Fruit fly (Drosophila melanogaster) whole organism, prepupa: ENCODE data around the gene CG13282.

Experiments used
- Blimp-1 ChIP-seq: fragments of 200-800 bp; sonication (Bioruptor generic); optimal IDR thresholded peaks from 3 replicates; lab custom pipeline; 2017; ENCODE audit warnings: missing biosample characterization, missing genetic modification characterization, mild to moderate bottlenecking, moderate library complexity, missing genetic modification reagents
- CG10631 ChIP-seq: fragments of 200-800 bp; sonication (Bioruptor generic); optimal IDR thresholded peaks from 2 replicates; lab custom pipeline; 2016; ENCODE audit warnings: missing biosample characterization, missing genetic modification characterization
- CG10669 ChIP-seq: fragments of 200-800 bp; sonication (Bioruptor generic); optimal IDR thresholded peaks from 3 replicates; lab custom pipeline; 2018; ENCODE audit warnings: missing biosample characterization, mild to moderate bottlenecking, missing genetic modification characterization, moderate library complexity
- CG11902 ChIP-seq: fragments of 200-800 bp; sonication (Bioruptor generic); optimal IDR thresholded peaks from 3 replicates; lab custom pipeline; 2016; ENCODE audit warnings: missing biosample characterization, missing genetic modification characterization
- CG15336 ChIP-seq: fragments of 200-800 bp; sonication (Bioruptor generic); IDR thresholded peaks from 2 replicates; pipeline ENCODE4 v1.3.6; 2022; ENCODE audit warnings: missing biosample characterization, missing genetic modification characterization
- CG1621 ChIP-seq: fragments of 200-800 bp; sonication (Bioruptor generic); optimal IDR thresholded peaks from 3 replicates; lab custom pipeline; 2018; ENCODE audit warnings: missing biosample characterization, mild to moderate bottlenecking, missing genetic modification characterization
- CG16779 ChIP-seq: fragments of 200-800 bp; sonication (Bioruptor generic); optimal IDR thresholded peaks from 3 replicates; lab custom pipeline; 2017; ENCODE audit warnings: missing biosample characterization, mild to moderate bottlenecking, missing genetic modification characterization
- CG3032 ChIP-seq: fragments of 200-800 bp; optimal IDR thresholded peaks from 2 replicates; lab custom pipeline; 2019; ENCODE audit warnings: missing biosample characterization, mild to moderate bottlenecking, missing genetic modification characterization, moderate library complexity
- CG31627 ChIP-seq: fragments of 200-800 bp; sonication (Bioruptor generic); optimal IDR thresholded peaks from 3 replicates; lab custom pipeline; 2016; ENCODE audit warnings: missing biosample characterization, missing genetic modification characterization
- CG32006 ChIP-seq: fragments of 200-800 bp; sonication (Bioruptor generic); optimal IDR thresholded peaks from 3 replicates; lab custom pipeline; 2017; ENCODE audit warnings: missing biosample characterization, mild to moderate bottlenecking, missing genetic modification characterization
- CG3919 ChIP-seq: fragments of 200-800 bp; sonication (Bioruptor generic); optimal IDR thresholded peaks from 3 replicates; lab custom pipeline; 2016; ENCODE audit warnings: missing biosample characterization, missing genetic modification characterization
- CG4318 ChIP-seq: fragments of 200-800 bp; sonication (Bioruptor generic); optimal IDR thresholded peaks from 3 replicates; lab custom pipeline; 2017; ENCODE audit warnings: missing biosample characterization, mild to moderate bottlenecking, missing genetic modification characterization
- CG6276 ChIP-seq: fragments of 200-800 bp; sonication (Bioruptor generic); optimal IDR thresholded peaks from 2 replicates; lab custom pipeline; 2017; ENCODE audit warnings: missing biosample characterization, mild to moderate bottlenecking, missing genetic modification characterization
- CG6792 ChIP-seq: fragments of 200-800 bp; sonication (Bioruptor generic); optimal IDR thresholded peaks from 3 replicates; lab custom pipeline; 2016; ENCODE audit warnings: missing biosample characterization, missing genetic modification characterization
- CG6854 ChIP-seq: fragments of 200-800 bp; sonication (Bioruptor generic); optimal IDR thresholded peaks from 2 replicates; lab custom pipeline; 2017; ENCODE audit warnings: missing biosample characterization, mild to moderate bottlenecking, missing genetic modification characterization
- CG7368 ChIP-seq: fragments of 200-800 bp; sonication (Bioruptor generic); optimal IDR thresholded peaks from 3 replicates; lab custom pipeline; 2016; ENCODE audit warnings: missing biosample characterization, missing genetic modification characterization
- CG8119 ChIP-seq: fragments of 200-800 bp; sonication (Bioruptor generic); IDR thresholded peaks from 3 replicates; pipeline ENCODE4 v1.3.6; 2022; ENCODE audit warnings: missing biosample characterization, missing genetic modification characterization
- CG8319 ChIP-seq: fragments of 200-800 bp; sonication (Bioruptor generic); optimal IDR thresholded peaks from 3 replicates; lab custom pipeline; 2016; ENCODE audit warnings: missing biosample characterization, missing genetic modification characterization
- CG9139 ChIP-seq: fragments of 200-800 bp; sonication (Bioruptor generic); optimal IDR thresholded peaks from 3 replicates; lab custom pipeline; 2017; ENCODE audit warnings: missing biosample characterization, mild to moderate bottlenecking, missing genetic modification characterization
- Eip78C ChIP-seq: fragments of 200-800 bp; sonication (Bioruptor generic); peaks from one replicate; lab custom pipeline; 2016; ENCODE audit warnings: missing biosample characterization, missing genetic modification characterization
- Ets21C ChIP-seq: fragments of 200-800 bp; sonication (Bioruptor generic); optimal IDR thresholded peaks from 3 replicates; lab custom pipeline; 2016; ENCODE audit warnings: missing biosample characterization, missing genetic modification characterization
- Gug ChIP-seq: fragments of 200-800 bp; sonication (Bioruptor generic); IDR thresholded peaks from 2 replicates; pipeline ENCODE4 v1.3.6; 2022; ENCODE audit warnings: missing biosample characterization, missing genetic modification characterization
- Hr4 ChIP-seq: fragments of 200-800 bp; sonication (Bioruptor generic); optimal IDR thresholded peaks from 3 replicates; lab custom pipeline; 2016; ENCODE audit warnings: missing biosample characterization, missing genetic modification characterization
- Met ChIP-seq: fragments of 200-800 bp; sonication (Bioruptor generic); optimal IDR thresholded peaks from 3 replicates; lab custom pipeline; 2016; ENCODE audit warnings: missing biosample characterization, missing genetic modification characterization
- OdsH ChIP-seq: fragments of 200-800 bp; sonication (Bioruptor generic); optimal IDR thresholded peaks from 3 replicates; lab custom pipeline; 2016; ENCODE audit warnings: missing biosample characterization, missing genetic modification characterization
- Smox ChIP-seq: fragments of 200-800 bp; sonication (Bioruptor generic); optimal IDR thresholded peaks from 3 replicates; lab custom pipeline; 2016; ENCODE audit warnings: missing biosample characterization, missing genetic modification characterization
- Sox102F ChIP-seq: fragments of 200-800 bp; sonication (Bioruptor generic); optimal IDR thresholded peaks from 2 replicates; lab custom pipeline; 2016; ENCODE audit warnings: missing biosample characterization, mild to moderate bottlenecking, missing genetic modification characterization
- Sox15 ChIP-seq: fragments of 200-800 bp; sonication (Bioruptor generic); optimal IDR thresholded peaks from 3 replicates; lab custom pipeline; 2016; ENCODE audit warnings: missing biosample characterization, missing genetic modification characterization
- achi ChIP-seq: fragments of 200-800 bp; sonication (Bioruptor generic); optimal IDR thresholded peaks from 3 replicates; lab custom pipeline; 2016; ENCODE audit warnings: missing biosample characterization, missing genetic modification characterization
- acj6 ChIP-seq: fragments of 200-800 bp; sonication (Bioruptor generic); optimal IDR thresholded peaks from 3 replicates; lab custom pipeline; 2016; ENCODE audit warnings: missing biosample characterization, missing genetic modification characterization
- cyc ChIP-seq: fragments of 200-800 bp; sonication (Bioruptor generic); optimal IDR thresholded peaks from 3 replicates; lab custom pipeline; 2016; ENCODE audit warnings: missing biosample characterization, missing genetic modification characterization
- dac ChIP-seq: fragments of 200-800 bp; sonication (Bioruptor generic); optimal IDR thresholded peaks from 2 replicates; lab custom pipeline; 2017; ENCODE audit warnings: missing biosample characterization, mild to moderate bottlenecking, missing genetic modification characterization
- dsx ChIP-seq: fragments of 200-800 bp; optimal IDR thresholded peaks from 3 replicates; lab custom pipeline; 2019; ENCODE audit warnings: missing biosample characterization, mild to moderate bottlenecking, missing genetic modification characterization, moderate library complexity; ENCODE audit not compliant: poor library complexity, severe bottlenecking
- eg ChIP-seq: fragments of 200-800 bp; sonication (Bioruptor generic); IDR thresholded peaks from 3 replicates; pipeline ENCODE4 v1.3.6; 2022; ENCODE audit warnings: missing biosample characterization, missing genetic modification characterization
- esn ChIP-seq: fragments of 200-800 bp; sonication (Bioruptor generic); optimal IDR thresholded peaks from 2 replicates; lab custom pipeline; 2016; ENCODE audit warnings: missing biosample characterization, mild to moderate bottlenecking, missing genetic modification characterization, moderate library complexity
- fd59A ChIP-seq: fragments of 200-800 bp; sonication (Bioruptor generic); optimal IDR thresholded peaks from 2 replicates; lab custom pipeline; 2017; ENCODE audit warnings: missing biosample characterization, mild to moderate bottlenecking, missing genetic modification characterization, missing genetic modification reagents
- lz ChIP-seq: fragments of 200-800 bp; sonication (Bioruptor generic); optimal IDR thresholded peaks from 3 replicates; lab custom pipeline; 2016; ENCODE audit warnings: missing biosample characterization, missing genetic modification characterization
- net ChIP-seq: fragments of 200-800 bp; sonication (Bioruptor generic); optimal IDR thresholded peaks from 3 replicates; lab custom pipeline; 2016; ENCODE audit warnings: missing biosample characterization, missing genetic modification characterization
- pdm3 ChIP-seq: fragments of 200-800 bp; sonication (Bioruptor generic); optimal IDR thresholded peaks from 3 replicates; lab custom pipeline; 2016; ENCODE audit warnings: missing biosample characterization, missing genetic modification characterization
- salr ChIP-seq, 2 experiments: fragments of 200-800 bp; sonication (Bioruptor generic); optimal IDR thresholded peaks; 3 replicates each; lab custom pipeline; 2016 to 2018; ENCODE audit warnings: missing biosample characterization in 2 of 2, missing genetic modification characterization in 2 of 2, mild to moderate bottlenecking in 1 of 2
- spab ChIP-seq: fragments of 200-800 bp; sonication (Bioruptor generic); optimal IDR thresholded peaks from 2 replicates; lab custom pipeline; 2017; ENCODE audit warnings: missing biosample characterization, mild to moderate bottlenecking, missing genetic modification characterization, missing genetic modification reagents
- ss ChIP-seq, 2 experiments: fragments of 200-800 bp; sonication (Bioruptor generic); optimal IDR thresholded peaks; 2 replicates in 1 of 2; 3 replicates in 1 of 2; lab custom pipeline; 2017 to 2018; ENCODE audit warnings: mild to moderate bottlenecking in 2 of 2, missing biosample characterization in 2 of 2, missing genetic modification characterization in 2 of 2, moderate library complexity in 1 of 2
- svp ChIP-seq: fragments of 200-800 bp; sonication (Bioruptor generic); peaks from one replicate; lab custom pipeline; 2016; ENCODE audit warnings: missing biosample characterization, missing genetic modification characterization
- topi ChIP-seq: fragments of 200-800 bp; sonication (Bioruptor generic); optimal IDR thresholded peaks from 3 replicates; lab custom pipeline; 2016; ENCODE audit warnings: missing biosample characterization, missing genetic modification characterization
- vri ChIP-seq: fragments of 200-800 bp; sonication (Bioruptor generic); optimal IDR thresholded peaks from 3 replicates; lab custom pipeline; 2016; ENCODE audit warnings: missing biosample characterization, mild to moderate bottlenecking, missing genetic modification characterization

CG13282 gene

DNA sequence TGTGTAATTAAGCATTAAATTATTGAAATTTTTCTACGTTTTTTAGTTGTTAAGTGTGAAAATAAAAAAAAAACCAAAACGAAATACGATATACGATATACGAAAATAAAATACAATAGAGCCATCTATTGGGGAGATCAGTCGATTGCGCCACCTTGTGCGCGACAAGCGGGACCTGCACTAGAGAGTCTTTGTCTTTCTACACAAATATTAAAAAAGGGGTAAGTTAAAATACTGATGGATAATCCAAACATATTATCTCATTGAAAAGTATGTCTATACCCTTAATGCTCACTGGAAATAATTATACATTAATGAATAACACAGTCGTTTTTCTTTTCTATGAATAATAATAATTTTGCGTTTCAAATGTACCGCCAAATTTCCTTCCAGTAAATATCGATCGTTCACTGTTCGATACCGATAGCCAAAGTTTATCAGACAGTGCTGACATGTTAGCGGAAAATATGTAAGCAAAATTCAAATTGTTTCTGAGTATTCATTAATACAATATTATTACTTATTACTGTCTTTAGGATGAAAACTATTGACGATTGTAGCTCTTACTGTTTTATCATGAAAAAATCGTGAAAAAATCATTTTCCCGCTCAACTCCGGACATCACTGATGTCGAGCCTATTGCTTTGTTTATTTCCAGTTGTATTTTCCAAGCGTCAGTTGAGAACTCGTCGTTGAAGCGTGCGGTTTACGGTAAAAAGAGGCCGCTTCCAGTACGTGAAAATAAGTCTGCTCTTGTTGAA lies 18.1 kb downstream of the CG13282 start, which contains the start of gene mdy (continued):
- TF ChIP-seq CG3032 (tag; lab: Kevin White, UChicago) (peak; percentile 25), fd59A (GFP tag; lab: Kevin White, UChicago) (no peak), lz (GFP tag; lab: Kevin White, UChicago) (peak; percentile 69), CG8319 (GFP tag; lab: Kevin White, UChicago) (peak; percentile 5), CG10669 (peak; percentile 20), CG6792 (peak; percentile 40), dsx (GFP tag; lab: Kevin White, UChicago) (peak; percentile 36), CG15336 (GFP tag; lab: Robert Waterston, UW) (peak; percentile 44; the same call in 1 of the 2 replicates), cyc (GFP tag; lab: Kevin White, UChicago) (peak; percentile 55), Smox (GFP tag; lab: Kevin White, UChicago) (peak; percentile 64), ss (GFP tag; optimal IDR thresholded peaks at IDR 0.05; lab: Kevin White, UChicago) (no peak), CG6854 (no peak), spab (GFP tag; lab: Kevin White, UChicago) (no peak), CG31627 (GFP tag; lab: Kevin White, UChicago) (peak; percentile 62)

DNA sequence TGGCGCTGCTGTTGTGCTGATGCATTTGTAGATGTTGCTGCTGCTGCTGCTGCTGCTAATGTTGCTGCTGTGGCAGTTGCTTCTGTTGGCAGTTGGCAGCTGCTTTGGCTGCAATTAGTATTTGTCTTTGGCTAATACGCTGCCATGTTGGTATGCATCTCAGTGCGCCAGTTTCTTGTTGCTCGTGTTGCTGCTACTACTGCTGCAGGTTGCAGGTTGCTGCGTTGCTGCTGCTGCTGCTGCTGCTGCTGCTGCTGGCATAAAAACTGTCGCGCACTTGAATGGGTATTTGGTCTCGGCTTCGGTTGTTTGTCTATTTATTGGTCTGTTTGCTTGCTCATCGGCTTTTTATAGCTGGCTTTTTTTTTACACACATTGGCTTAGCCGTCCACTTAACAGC lies 25.6 kb downstream of the CG13282 start:
- TF ChIP-seq Met (no peak), CG16779 (no peak), net (GFP tag; lab: Kevin White, UChicago) (no peak), lz (GFP tag; lab: Kevin White, UChicago) (no peak), CG7368 (GFP tag; lab: Kevin White, UChicago) (no peak), achi (no peak)

DNA sequence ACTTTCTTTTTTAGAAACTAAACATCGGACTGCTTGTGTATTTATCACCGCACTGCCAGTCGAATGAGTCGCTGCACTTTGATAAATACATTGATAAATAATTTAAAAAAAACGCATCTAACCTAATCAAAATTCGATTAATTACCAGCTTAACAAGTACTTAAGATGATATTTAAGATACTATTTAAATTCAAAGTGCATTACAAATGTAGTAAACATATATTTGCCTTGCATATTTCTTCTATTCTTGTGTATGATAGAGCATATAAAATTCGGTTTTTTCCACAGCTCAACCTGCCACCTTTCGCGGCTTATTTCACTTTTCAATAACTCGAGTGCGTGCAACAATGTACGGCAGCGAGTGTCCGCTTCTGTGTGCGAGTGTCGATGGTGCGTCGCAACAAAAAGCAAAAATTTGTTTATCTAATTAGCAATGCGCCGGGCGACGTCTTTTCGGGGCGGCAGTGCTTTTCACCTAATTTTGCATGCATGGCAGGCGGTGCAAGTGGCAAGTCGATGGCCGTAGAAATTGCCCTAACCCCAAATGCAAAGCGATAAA lies 29.8 kb downstream of the CG13282 start, which contains the start of gene CG13272:
TSS of gene CG13272 (plus strand) at position 509 of the 559 bp plus-strand sequence.
- TF ChIP-seq CG1621 (tag; lab: Kevin White, UChicago) (no peak), Ets21C (no peak), CG8119 (GFP tag; lab: Robert Waterston, UW) (peak; percentile 48; the same call in 2 of the 3 replicates), CG11902 (GFP tag; lab: Kevin White, UChicago) (no peak), pdm3 (GFP tag; lab: Kevin White, UChicago) (peak; percentile 26), CG9139 (GFP tag; lab: Kevin White, UChicago) (no peak), vri (GFP tag; lab: Kevin White, UChicago) (no peak), esn (GFP tag; lab: Kevin White, UChicago) (no peak), Gug (GFP tag; lab: Robert Waterston, UW) (peak; percentile 26; the same call in 1 of the 2 replicates), CG32006 (GFP tag; lab: Kevin White, UChicago) (peak; percentile 83), CG10669 (no peak), CG10631 (GFP tag; lab: Kevin White, UChicago) (no peak), CG15336 (GFP tag; lab: Robert Waterston, UW) (peak; percentile 68), CG4318 (GFP tag; lab: Kevin White, UChicago) (peak; percentile 59), CG3919 (no peak), CG6854 (no peak), Sox15 (GFP tag; lab: Kevin White, UChicago) (no peak), salr (GFP tag; optimal IDR thresholded peaks at IDR 0.05; lab: Kevin White, UChicago) (no peak), Sox102F (GFP tag; lab: Kevin White, UChicago) (no peak), topi (no peak), Eip78C (GFP tag; lab: Kevin White, UChicago) (peak; percentile 63), CG6276 (GFP tag; lab: Kevin White, UChicago) (peak; percentile 43), Hr4 (GFP tag; lab: Kevin White, UChicago) (peak; percentile 67), achi (no peak), CG6792 (no peak), Smox (GFP tag; lab: Kevin White, UChicago) (no peak), ss (GFP tag; optimal IDR thresholded peaks at IDR 0.05; lab: Kevin White, UChicago) (no peak), acj6 (GFP tag; lab: Kevin White, UChicago) (peak; percentile 11), eg (GFP tag; lab: Robert Waterston, UW) (no peak), Blimp-1 (GFP tag; lab: Kevin White, UChicago) (peak; percentile 17), OdsH (GFP tag; lab: Kevin White, UChicago) (peak; percentile 3), svp (GFP tag; lab: Kevin White, UChicago) (peak; percentile 29), CG31627 (GFP tag; lab: Kevin White, UChicago) (no peak), dac (GFP tag; lab: Kevin White, UChicago) (peak; percentile 52), dsx (GFP tag; lab: Kevin White, UChicago) (peak; percentile 19), Met (no peak)
